Worm (Caenorhabditis elegans) whole organism, young adult: Measurements from ENCODE around the gene nlp-50.

ENCODE experiments used
- T07F8.4 ChIP-seq: sonication (generic microtip); optimal IDR thresholded peaks from 2 replicates; lab custom pipeline; 2016; ENCODE audit warnings: mild to moderate bottlenecking, missing genetic modification characterization, moderate library complexity, missing compliant biosample characterization
- ZK185.1 ChIP-seq: sonication (generic microtip); optimal IDR thresholded peaks from 2 replicates; lab custom pipeline; 2016; ENCODE audit warnings: mild to moderate bottlenecking, missing genetic modification characterization, missing compliant biosample characterization; ENCODE audit not compliant: poor library complexity, severe bottlenecking
- akir-1 ChIP-seq: fragments of 200-800 bp; sonication (Bioruptor generic); optimal IDR thresholded peaks from 2 replicates; lab custom pipeline; 2018; ENCODE audit warnings: mild to moderate bottlenecking, missing genetic modification characterization, moderate library complexity, missing compliant biosample characterization
- pha-4 ChIP-seq: fragments of 150-350 bp; sonication (generic microtip); optimal IDR thresholded peaks from 2 replicates; lab custom pipeline; 2014; ENCODE audit warnings: missing biosample characterization, missing genetic modification reagents, missing genetic modification characterization
- somi-1 ChIP-seq: fragments of 200-800 bp; sonication (Bioruptor generic); optimal IDR thresholded peaks from 2 replicates; lab custom pipeline; 2018; ENCODE audit warnings: mild to moderate bottlenecking, missing genetic modification characterization, missing compliant biosample characterization
- unc-130 ChIP-seq: sonication (generic microtip); optimal IDR thresholded peaks from 2 replicates; lab custom pipeline; 2016; ENCODE audit warnings: missing genetic modification reagents, missing genetic modification characterization, missing compliant biosample characterization

DNA sequence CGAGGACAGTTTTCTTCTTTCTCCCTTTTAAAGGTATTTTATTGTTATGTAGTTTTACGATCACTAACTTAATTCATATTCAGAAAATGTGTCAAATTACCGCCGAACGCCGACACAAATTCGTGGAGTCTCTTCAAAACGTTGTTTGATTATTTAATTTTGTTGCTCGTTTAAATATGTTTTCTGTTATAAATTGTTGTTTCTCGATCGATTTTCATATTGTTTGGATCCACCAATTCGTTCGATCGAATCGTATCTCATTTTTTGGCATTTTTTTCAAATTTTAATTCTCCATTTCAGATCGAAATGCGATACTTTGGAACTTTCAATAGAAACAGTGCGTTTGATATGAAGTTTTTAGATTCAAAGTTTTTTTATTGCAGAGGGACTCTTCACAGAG lies 22.2 kb upstream of the nlp-50 start, which contains the start of gene F41G3.6:
- TF ChIP-seq akir-1 (GFP tag; lab: Kevin White, UChicago) (no peak), unc-130 (no peak), ZK185.1 (tag; lab: Kevin White, UChicago) (no peak), somi-1 (GFP tag; lab: Kevin White, UChicago) (no peak), T07F8.4 (tag; lab: Kevin White, UChicago) (no peak), pha-4 (tag; lab: Kevin White, UChicago) (no peak)
